Fruit fly (Drosophila melanogaster) whole organism, embryonic: ENCODE data around the gene pall.

Experiments used
- CG10209 ChIP-seq: fragments of 200-800 bp; sonication (Bioruptor generic); optimal IDR thresholded peaks from 3 replicates; lab custom pipeline; 2017; ENCODE audit warnings: missing biosample characterization, mild to moderate bottlenecking, missing genetic modification characterization, missing genetic modification reagents
- CG10267 ChIP-seq: fragments of 200-800 bp; sonication (Bioruptor generic); optimal IDR thresholded peaks from 2 replicates; lab custom pipeline; 2018; ENCODE audit warnings: missing biosample characterization, mild to moderate bottlenecking, missing genetic modification characterization, moderate library complexity
- CG10431 ChIP-seq: fragments of 200-800 bp; sonication (Bioruptor generic); optimal IDR thresholded peaks from 3 replicates; lab custom pipeline; 2018; ENCODE audit warnings: missing biosample characterization, mild to moderate bottlenecking, missing genetic modification characterization
- CG12071 ChIP-seq: fragments of 200-800 bp; sonication (Bioruptor generic); optimal IDR thresholded peaks from 3 replicates; lab custom pipeline; 2018; ENCODE audit warnings: missing biosample characterization, mild to moderate bottlenecking, missing genetic modification characterization
- CG12155 ChIP-seq: fragments of 200-800 bp; sonication (Bioruptor generic); optimal IDR thresholded peaks from 3 replicates; lab custom pipeline; 2016; ENCODE audit warnings: missing biosample characterization, missing genetic modification characterization
- CG12769 ChIP-seq: fragments of 200-800 bp; sonication (Bioruptor generic); optimal IDR thresholded peaks from 2 replicates; lab custom pipeline; 2019; ENCODE audit warnings: missing biosample characterization, mild to moderate bottlenecking, missing genetic modification characterization, moderate library complexity
- CG13624 ChIP-seq: fragments of 200-800 bp; sonication (Bioruptor generic); optimal IDR thresholded peaks from 2 replicates; lab custom pipeline; 2016; ENCODE audit warnings: missing biosample characterization, missing genetic modification characterization
- CG17328 ChIP-seq: fragments of 200-800 bp; sonication (Bioruptor generic); IDR thresholded peaks from 2 replicates; pipeline ENCODE4 v1.3.6; 2022; ENCODE audit warnings: missing biosample characterization, missing genetic modification characterization
- CG17912 ChIP-seq: fragments of 200-800 bp; sonication (Bioruptor generic); optimal IDR thresholded peaks from 2 replicates; lab custom pipeline; 2018; ENCODE audit warnings: missing biosample characterization, mild to moderate bottlenecking, missing genetic modification characterization
- CG1792 ChIP-seq: fragments of 200-800 bp; sonication (Bioruptor generic); optimal IDR thresholded peaks from 2 replicates; lab custom pipeline; 2016; ENCODE audit warnings: missing biosample characterization, missing genetic modification characterization
- CG18599 ChIP-seq: fragments of 200-800 bp; sonication (Bioruptor generic); optimal IDR thresholded peaks from 3 replicates; lab custom pipeline; 2017; ENCODE audit warnings: missing biosample characterization, missing genetic modification characterization, mild to moderate bottlenecking, moderate library complexity, missing genetic modification reagents
- CG34422 ChIP-seq: fragments of 200-800 bp; sonication (Bioruptor generic); IDR thresholded peaks from 3 replicates; pipeline ENCODE4 v1.3.6; 2022; ENCODE audit warnings: missing biosample characterization, missing genetic modification characterization
- CG42726 ChIP-seq: fragments of 200-800 bp; sonication (Bioruptor generic); IDR thresholded peaks from 2 replicates; pipeline ENCODE4 v1.3.6; 2022; ENCODE audit warnings: missing biosample characterization, missing genetic modification characterization; ENCODE audit not compliant: partially characterized antibody
- CG4424 ChIP-seq: fragments of 200-800 bp; sonication (Bioruptor generic); optimal IDR thresholded peaks from 3 replicates; lab custom pipeline; 2016; ENCODE audit warnings: missing biosample characterization, missing genetic modification characterization
- CG4820 ChIP-seq: fragments of 200-800 bp; sonication (Bioruptor generic); optimal IDR thresholded peaks from 3 replicates; lab custom pipeline; 2016; ENCODE audit warnings: missing biosample characterization, missing genetic modification characterization
- CG6254 ChIP-seq: fragments of 200-800 bp; sonication (Bioruptor generic); optimal IDR thresholded peaks from 3 replicates; lab custom pipeline; 2017; ENCODE audit warnings: mild to moderate bottlenecking, missing biosample characterization, missing genetic modification reagents, missing genetic modification characterization
- CG7963 ChIP-seq: fragments of 200-800 bp; sonication (Bioruptor generic); IDR thresholded peaks from 3 replicates; pipeline ENCODE4 v1.3.6; 2022; ENCODE audit warnings: missing biosample characterization, missing genetic modification characterization; ENCODE audit not compliant: partially characterized antibody
- CG9437 ChIP-seq: fragments of 200-800 bp; sonication (Bioruptor generic); optimal IDR thresholded peaks from 2 replicates; lab custom pipeline; 2018; ENCODE audit warnings: missing biosample characterization, mild to moderate bottlenecking, missing genetic modification characterization
- CoRest ChIP-seq: fragments of 200-800 bp; sonication (Bioruptor generic); optimal IDR thresholded peaks from 3 replicates; lab custom pipeline; 2018; ENCODE audit warnings: missing biosample characterization, mild to moderate bottlenecking, missing genetic modification characterization, moderate library complexity
- Dbx ChIP-seq: fragments of 200-800 bp; sonication (Bioruptor generic); IDR thresholded peaks from 3 replicates; pipeline ENCODE4 v1.3.6; 2022; ENCODE audit warnings: missing biosample characterization, missing genetic modification characterization
- Elba2 ChIP-seq: fragments of 200-800 bp; sonication (Bioruptor generic); optimal IDR thresholded peaks from 3 replicates; lab custom pipeline; 2016; ENCODE audit warnings: missing biosample characterization, missing genetic modification characterization
- Ets97D ChIP-seq: fragments of 200-800 bp; sonication (Bioruptor generic); optimal IDR thresholded peaks from 3 replicates; lab custom pipeline; 2016; ENCODE audit warnings: missing biosample characterization, missing genetic modification characterization
- Gug ChIP-seq: fragments of 200-800 bp; sonication (Bioruptor generic); IDR thresholded peaks from 4 replicates; pipeline ENCODE4 v1.3.6; 2022; ENCODE audit warnings: missing biosample characterization, missing genetic modification characterization
- Hmx ChIP-seq: fragments of 200-800 bp; sonication (Bioruptor generic); optimal IDR thresholded peaks from 2 replicates; lab custom pipeline; 2016; ENCODE audit warnings: missing biosample characterization, missing genetic modification characterization
- Kr ChIP-seq: fragments of 200-800 bp; sonication (Bioruptor generic); optimal IDR thresholded peaks from 2 replicates; lab custom pipeline; 2017; ENCODE audit warnings: missing biosample characterization, mild to moderate bottlenecking, missing genetic modification characterization
- MBD-R2 ChIP-seq: fragments of 200-800 bp; sonication (Bioruptor generic); IDR thresholded peaks from 2 replicates; pipeline ENCODE4 v1.3.6; 2022; ENCODE audit warnings: missing biosample characterization, missing genetic modification characterization
- NK7.1 ChIP-seq: fragments of 200-800 bp; sonication (Bioruptor generic); optimal IDR thresholded peaks from 3 replicates; lab custom pipeline; 2016; ENCODE audit warnings: missing biosample characterization, missing genetic modification characterization
- Nf-YC ChIP-seq: fragments of 200-800 bp; optimal IDR thresholded peaks from 3 replicates; lab custom pipeline; 2019; ENCODE audit warnings: missing biosample characterization, mild to moderate bottlenecking, missing genetic modification characterization, moderate library complexity
- Scr ChIP-seq: fragments of 200-800 bp; sonication (Bioruptor generic); IDR thresholded peaks from 2 replicates; pipeline ENCODE4 v1.3.6; 2022; ENCODE audit warnings: missing biosample characterization, missing genetic modification characterization; ENCODE audit not compliant: partially characterized antibody
- Sin3A ChIP-seq: fragments of >200 bp; optimal IDR thresholded peaks from 2 replicates; lab custom pipeline; 2018
- Sry-δ ChIP-seq: fragments of 200-800 bp; sonication (Bioruptor generic); optimal IDR thresholded peaks from 2 replicates; lab custom pipeline; 2016; ENCODE audit warnings: missing biosample characterization, missing genetic modification characterization
- bcd ChIP-seq: fragments of 200-800 bp; sonication (Bioruptor generic); optimal IDR thresholded peaks from 2 replicates; lab custom pipeline; 2017; ENCODE audit warnings: missing biosample characterization, mild to moderate bottlenecking, missing genetic modification characterization
- bigmax ChIP-seq: fragments of 200-800 bp; sonication (Bioruptor generic); optimal IDR thresholded peaks from 2 replicates; lab custom pipeline; 2018; ENCODE audit warnings: missing biosample characterization, mild to moderate bottlenecking, missing genetic modification characterization
- br ChIP-seq: fragments of >200 bp; optimal IDR thresholded peaks from 2 replicates; lab custom pipeline; 2017
- da ChIP-seq: fragments of 200-800 bp; sonication (Bioruptor generic); optimal IDR thresholded peaks from 2 replicates; lab custom pipeline; 2016; ENCODE audit warnings: missing biosample characterization, missing genetic modification characterization
- danr ChIP-seq: fragments of 200-800 bp; sonication (Bioruptor generic); IDR thresholded peaks from 2 replicates; pipeline ENCODE4 v1.3.6; 2022; ENCODE audit warnings: missing biosample characterization, missing genetic modification characterization
- dysf ChIP-seq: fragments of 200-800 bp; sonication (Bioruptor generic); IDR thresholded peaks from 3 replicates; pipeline ENCODE4 v1.3.6; 2022; ENCODE audit warnings: missing biosample characterization, missing genetic modification characterization
- hb ChIP-seq: fragments of 200-800 bp; sonication (Bioruptor generic); IDR thresholded peaks from 3 replicates; pipeline ENCODE4 v1.3.6; 2022; ENCODE audit warnings: missing biosample characterization, missing genetic modification characterization; ENCODE audit not compliant: partially characterized antibody
- jigr1 ChIP-seq: fragments of 200-800 bp; sonication (Bioruptor generic); IDR thresholded peaks from 3 replicates; pipeline ENCODE4 v1.3.6; 2022; ENCODE audit warnings: missing biosample characterization, missing genetic modification characterization
- nerfin-2 ChIP-seq: fragments of 200-800 bp; sonication (Bioruptor generic); IDR thresholded peaks from 2 replicates; pipeline ENCODE4 v1.3.6; 2022; ENCODE audit warnings: missing biosample characterization, missing genetic modification characterization; ENCODE audit not compliant: partially characterized antibody
- nom ChIP-seq: fragments of 200-800 bp; sonication (Bioruptor generic); optimal IDR thresholded peaks from 2 replicates; lab custom pipeline; 2017; ENCODE audit warnings: missing biosample characterization, missing genetic modification characterization, mild to moderate bottlenecking, moderate library complexity, missing genetic modification reagents
- org-1 ChIP-seq: fragments of 200-800 bp; sonication (Bioruptor generic); optimal IDR thresholded peaks from 2 replicates; lab custom pipeline; 2017; ENCODE audit warnings: missing biosample characterization, missing genetic modification characterization
- psq ChIP-seq: fragments of 200-800 bp; sonication (Bioruptor generic); optimal IDR thresholded peaks from 2 replicates; lab custom pipeline; 2017; ENCODE audit warnings: missing biosample characterization, missing genetic modification characterization
- scrt ChIP-seq: fragments of 200-800 bp; sonication (Bioruptor generic); optimal IDR thresholded peaks from 2 replicates; lab custom pipeline; 2018; ENCODE audit warnings: missing biosample characterization, mild to moderate bottlenecking, missing genetic modification characterization, moderate library complexity
- sd ChIP-seq: fragments of 200-800 bp; sonication (Bioruptor generic); optimal IDR thresholded peaks from 3 replicates; lab custom pipeline; 2018; ENCODE audit warnings: missing biosample characterization, mild to moderate bottlenecking, missing genetic modification characterization, moderate library complexity
- slbo ChIP-seq: fragments of 200-800 bp; sonication (Bioruptor generic); IDR thresholded peaks from 2 replicates; pipeline ENCODE4 v1.3.6; 2022; ENCODE audit warnings: missing biosample characterization, missing genetic modification characterization
- tll ChIP-seq, 2 experiments: fragments of 200-800 bp in 1 of 2; fragments of >200 bp in 1 of 2; sonication (Bioruptor generic) in 1 of 2; optimal IDR thresholded peaks; 2 replicates each; lab custom pipeline; 2017 to 2019; ENCODE audit warnings: missing biosample characterization in 2 of 2, missing genetic modification characterization in 2 of 2, mild to moderate bottlenecking in 1 of 2, moderate library complexity in 1 of 2
- tna ChIP-seq: fragments of 200-800 bp; sonication (Bioruptor generic); IDR thresholded peaks from 2 replicates; pipeline ENCODE4 v1.3.6; 2022; ENCODE audit warnings: missing biosample characterization, missing genetic modification characterization; ENCODE audit not compliant: partially characterized antibody
- wdn ChIP-seq: fragments of 200-800 bp; sonication (Bioruptor generic); IDR thresholded peaks from 2 replicates; pipeline ENCODE4 v1.3.6; 2022; ENCODE audit warnings: missing biosample characterization, missing genetic modification characterization
- yki ChIP-seq: fragments of >200 bp; optimal IDR thresholded peaks from 3 replicates; lab custom pipeline; 2018

The pall gene

DNA sequence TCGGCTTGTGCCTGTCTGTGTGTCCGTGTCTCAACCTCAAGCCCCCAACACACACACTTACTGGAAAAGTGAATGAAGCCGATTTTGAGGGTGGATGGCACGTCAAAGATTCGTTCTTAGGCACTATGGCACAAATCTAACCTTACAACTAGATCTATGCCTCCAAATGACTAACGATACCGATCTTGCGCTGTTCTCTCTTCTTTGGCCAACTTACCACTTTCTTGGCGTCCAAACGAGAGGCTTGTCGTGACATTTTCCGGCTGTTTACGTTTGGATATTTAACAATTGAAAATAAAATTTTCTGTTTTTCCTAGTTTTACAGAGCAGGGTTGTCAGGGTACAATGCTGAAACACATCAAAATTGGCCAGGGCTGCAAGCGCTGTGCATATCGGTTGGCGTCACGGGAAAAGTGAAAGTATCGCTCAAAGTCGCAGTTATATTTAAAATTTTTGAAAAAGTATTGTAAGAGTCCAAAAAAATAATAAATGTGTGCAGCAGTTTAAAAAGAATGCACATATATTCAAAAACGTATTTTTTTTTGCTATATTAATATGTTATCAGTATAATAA, 45.6 kb downstream of the pall start, which contains the start of the genes Bet3 and Nf-YA (continued):
- TF ChIP-seq CG17912 (GFP tag; lab: Kevin White, UChicago) (peak; percentile 62), slbo (peak; percentile 88), nerfin-2 (GFP tag; lab: Robert Waterston, UW) (peak; percentile 72), Sin3A (lab: Kevin White, UChicago) (peak; percentile 38), org-1 (no peak), CG12769 (tag; lab: Kevin White, UChicago) (peak; percentile 43), tll (GFP tag; optimal IDR thresholded peaks at IDR 0.05; lab: Kevin White, UChicago) (no peak), CG9437 (GFP tag; lab: Kevin White, UChicago) (no peak), br (no peak), CG4820 (GFP tag; lab: Kevin White, UChicago) (peak; percentile 14), CG10267 (tag; lab: Kevin White, UChicago) (peak; percentile 56), CG4424 (GFP tag; lab: Kevin White, UChicago) (peak; percentile 51), Dbx (GFP tag; lab: Robert Waterston, UW) (peak; percentile 57; the same call in 1 of the 3 replicates), NK7.1 (no peak), tna (GFP tag; lab: Robert Waterston, UW) (peak; percentile 66), CG12071 (no peak), MBD-R2 (GFP tag; lab: Robert Waterston, UW) (peak; percentile 95), Gug (GFP tag; lab: Robert Waterston, UW) (peak; percentile 81), CG13624 (GFP tag; lab: Kevin White, UChicago) (peak; percentile 71), yki (lab: Kevin White, UChicago) (no peak), Sry-δ (GFP tag; lab: Kevin White, UChicago) (peak; percentile 75), CG1792 (GFP tag; lab: Kevin White, UChicago) (peak; percentile 27), hb (GFP tag; lab: Robert Waterston, UW) (peak; percentile 84), dysf (GFP tag; lab: Robert Waterston, UW) (peak; percentile 31; the same call in 1 of the 3 replicates), nom (GFP tag; lab: Kevin White, UChicago) (no peak), psq (GFP tag; lab: Kevin White, UChicago) (no peak), CG10431 (GFP tag; lab: Kevin White, UChicago) (peak; percentile 8), CG6254 (GFP tag; lab: Kevin White, UChicago) (no peak), bigmax (peak; percentile 89), CG10209 (GFP tag; lab: Kevin White, UChicago) (peak; percentile 36), CG18599 (GFP tag; lab: Kevin White, UChicago) (peak; percentile 29), scrt (peak; percentile 20), bcd (GFP tag; lab: Kevin White, UChicago) (peak; percentile 55), CG7963 (GFP tag; lab: Robert Waterston, UW) (peak; percentile 72; the same call in 2 of the 3 replicates), CG12155 (GFP tag; lab: Kevin White, UChicago) (peak; percentile 42), Elba2 (GFP tag; lab: Kevin White, UChicago) (peak; percentile 7), Nf-YC (tag; lab: Kevin White, UChicago) (peak; percentile 43), Kr (GFP tag; lab: Kevin White, UChicago) (no peak), Scr (GFP tag; lab: Robert Waterston, UW) (peak; percentile 82), danr (GFP tag; lab: Robert Waterston, UW) (no peak), wdn (GFP tag; lab: Robert Waterston, UW) (peak; percentile 26; the same call in 1 of the 2 replicates), Ets97D (GFP tag; lab: Kevin White, UChicago) (peak; percentile 55), CG34422 (GFP tag; lab: Robert Waterston, UW) (peak; percentile 67; the same call in 2 of the 3 replicates), Hmx (GFP tag; lab: Kevin White, UChicago) (no peak), CG17328 (GFP tag; lab: Robert Waterston, UW) (peak; percentile 31; the same call in 1 of the 2 replicates), CG42726 (GFP tag; lab: Robert Waterston, UW) (peak; percentile 86), CoRest (tag; lab: Kevin White, UChicago) (peak; percentile 61), da (GFP tag; lab: Kevin White, UChicago) (peak; percentile 0), sd (tag; lab: Kevin White, UChicago) (peak; percentile 38), jigr1 (GFP tag; lab: Robert Waterston, UW) (peak; percentile 20; the same call in 1 of the 3 replicates)
